Fruit fly (Drosophila melanogaster): ENCODE data around the gene scf.
A peak's percentile ranks its signal among the peaks of the same experiment; 100 is the strongest.

scf gene

DNA sequence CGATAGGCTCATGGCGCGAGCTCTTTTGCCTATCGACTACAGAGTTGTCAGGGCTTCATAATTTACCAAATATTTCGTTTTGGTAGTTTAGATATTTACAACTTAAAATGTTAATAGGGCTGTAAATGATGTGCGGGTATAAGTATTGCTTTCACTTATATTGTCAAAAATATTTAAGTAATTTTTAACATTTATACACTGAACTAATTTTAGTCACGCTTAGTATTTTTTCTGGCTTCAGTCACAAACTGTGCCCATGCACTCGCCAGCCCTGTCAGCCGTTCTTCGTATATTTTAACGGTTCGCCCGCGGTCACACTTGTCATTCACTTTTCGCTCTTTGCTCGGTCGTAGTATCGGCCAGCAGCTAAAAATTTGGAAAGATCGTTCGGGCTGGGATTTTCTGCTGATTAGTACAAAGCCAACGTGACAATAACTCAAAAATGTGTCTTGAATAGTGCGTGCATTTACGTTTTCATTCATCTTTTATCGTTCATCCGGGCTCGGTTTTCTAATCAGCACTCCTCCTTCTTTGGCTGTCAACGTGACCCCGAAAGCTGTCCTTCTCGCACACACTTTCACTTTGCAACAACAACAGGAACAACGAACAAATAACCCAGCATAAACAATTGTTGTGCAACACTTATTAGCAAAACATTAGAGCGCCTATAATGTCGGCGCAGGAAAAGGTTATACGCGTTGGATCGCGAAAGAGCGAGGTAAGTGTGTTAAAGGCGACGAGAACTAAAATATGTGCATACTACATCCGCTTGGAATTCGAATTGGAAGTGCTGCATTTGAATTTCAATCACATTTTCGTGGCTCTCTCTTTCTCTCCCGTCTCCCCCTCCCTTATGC, 36.3 kb downstream of the scf start, which contains the start of the genes Hmbs and CG2211 (continued):
- TF ChIP-seq bsh (GFP tag; optimal IDR thresholded peaks at IDR 0.05) (peak in 1 of 2 experiments; percentile 82), CG31365 (tag; optimal IDR thresholded peaks at IDR 0.05) (peak; percentile 25), sug (tag; optimal IDR thresholded peaks at IDR 0.05) (peak; percentile 89), Sry-β (GFP tag; optimal IDR thresholded peaks at IDR 0.05) (no peak), CG11247 (GFP tag; IDR thresholded peaks at IDR 0.05) (peak; percentile 85), zen2 (GFP tag; IDR thresholded peaks at IDR 0.05; ENCODE audit: partially characterized antibody) (no peak), p53 (GFP tag; optimal IDR thresholded peaks at IDR 0.05) (peak; percentile 7), CG5180 (GFP tag; optimal IDR thresholded peaks at IDR 0.05) (peak; percentile 65), CG10209 (GFP tag; optimal IDR thresholded peaks at IDR 0.05) (peak; percentile 80), Oaz (GFP tag; IDR thresholded peaks at IDR 0.05) (peak; percentile 42; the same call in 1 of the 2 replicates), Dll (GFP tag; IDR thresholded peaks at IDR 0.05; ENCODE audit: partially characterized antibody) (peak; percentile 70; the same call in 3 of the 4 replicates), cad (GFP tag; optimal IDR thresholded peaks at IDR 0.05) (no peak), CG13296 (GFP tag; optimal IDR thresholded peaks at IDR 0.05) (peak; percentile 88), CG2712 (tag; optimal IDR thresholded peaks at IDR 0.05) (peak; percentile 90), Spps (tag; optimal IDR thresholded peaks at IDR 0.05) (peak; percentile 73), CG7987 (GFP tag; optimal IDR thresholded peaks at IDR 0.05) (peak; percentile 73), BtbVII (GFP tag; optimal IDR thresholded peaks at IDR 0.05) (peak; percentile 41), Dek (tag; optimal IDR thresholded peaks at IDR 0.05) (peak; percentile 78), slp2 (GFP tag; optimal IDR thresholded peaks at IDR 0.05) (peak; percentile 86), dysf (GFP tag; IDR thresholded peaks at IDR 0.05) (peak; percentile 89)

DNA sequence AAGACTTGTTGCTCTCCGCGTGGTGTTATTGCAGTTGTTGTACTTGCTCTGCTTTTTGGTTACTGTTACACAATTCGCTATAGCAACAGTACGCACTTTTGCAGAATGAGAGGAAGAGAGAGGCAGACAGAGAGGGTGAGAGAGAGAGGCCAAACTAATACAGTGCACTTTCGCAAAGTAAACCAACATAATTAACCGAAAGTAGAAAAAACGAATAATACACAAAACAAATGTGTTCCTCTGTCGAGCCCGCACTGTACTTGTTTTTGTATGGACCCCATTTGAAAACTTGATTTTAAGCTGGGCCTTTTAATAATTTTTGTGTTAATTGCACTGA, 36.9 kb downstream of the scf start:
- peak; percentile 41; the same call in 1 of the 2 replicates for TF ChIP-seq MBD-R2 (GFP tag; IDR thresholded peaks at IDR 0.05)
- no peak for TF ChIP-seq HHEX (GFP tag; optimal IDR thresholded peaks at IDR 0.05)
- TF ChIP-seq Hmx (GFP tag; optimal IDR thresholded peaks at IDR 0.05) = no peak
- peak; percentile 65 for TF ChIP-seq Ptx1 (GFP tag; IDR thresholded peaks at IDR 0.05)
- no peak for TF ChIP-seq sim (GFP tag; IDR thresholded peaks at IDR 0.05)
- TF ChIP-seq CG18476 (GFP tag; optimal IDR thresholded peaks at IDR 0.05) = no peak
- TF ChIP-seq bowl (GFP tag; IDR thresholded peaks at IDR 0.05) = peak; percentile 49; the same call in 1 of the 2 replicates
- peak; percentile 40 for TF ChIP-seq CG15514 (GFP tag; optimal IDR thresholded peaks at IDR 0.05)
- TF ChIP-seq esg (GFP tag; conservative IDR thresholded peaks at IDR 0.05) = peak; percentile 32; the same call in 1 of the 2 replicates
- no peak; the same call in 2 of the 3 replicates for TF ChIP-seq gce (GFP tag; IDR thresholded peaks at IDR 0.05)
- no peak for TF ChIP-seq sna (GFP tag; IDR thresholded peaks at IDR 0.05; ENCODE audit: partially characterized antibody)
- no peak for TF ChIP-seq PHDP (tag; optimal IDR thresholded peaks at IDR 0.05)
- no peak for TF ChIP-seq nom (GFP tag; optimal IDR thresholded peaks at IDR 0.05)
- TF ChIP-seq CG11723 (GFP tag; optimal IDR thresholded peaks at IDR 0.05) = no peak
- TF ChIP-seq Med (GFP tag) = peak; percentile 94
- peak; percentile 25 for TF ChIP-seq cwo (GFP tag; optimal IDR thresholded peaks at IDR 0.05)
- no peak for TF ChIP-seq dati (GFP tag; IDR thresholded peaks at IDR 0.05)
- TF ChIP-seq CG34224 (GFP tag; IDR thresholded peaks at IDR 0.05; ENCODE audit: partially characterized antibody) = no peak
- no peak for TF ChIP-seq CG9215 (GFP tag; IDR thresholded peaks at IDR 0.05)
- no peak for TF ChIP-seq Six4 (GFP tag; optimal IDR thresholded peaks at IDR 0.05)
- no peak for TF ChIP-seq Elba2 (GFP tag; optimal IDR thresholded peaks at IDR 0.05)
- TF ChIP-seq maf-S (GFP tag; optimal IDR thresholded peaks at IDR 0.05) = no peak
- no peak for TF ChIP-seq Nf-YB (GFP tag; optimal IDR thresholded peaks at IDR 0.05)
- no peak for TF ChIP-seq D19B (GFP tag; optimal IDR thresholded peaks at IDR 0.05)
- TF ChIP-seq CG8281 (tag; optimal IDR thresholded peaks at IDR 0.05) = no peak
- TF ChIP-seq zf30C (GFP tag; optimal IDR thresholded peaks at IDR 0.05) = no peak
- TF ChIP-seq nerfin-2 (GFP tag; IDR thresholded peaks at IDR 0.05; ENCODE audit: partially characterized antibody) = no peak
- no peak for TF ChIP-seq CG34376 (GFP tag; optimal IDR thresholded peaks at IDR 0.05)
